Fruit fly (Drosophila melanogaster): Measurements from ENCODE around the gene CG3251.
A peak's percentile ranks its signal among the peaks of the same experiment; 100 is the strongest.

Gene CG3251

dm6 chr2L:4684361-4684760, 6.1 kb downstream of the CG3251 start, which contains the start of gene Elba1:
Elba1 (minus strand) TSS chr2L:4684461.
- TF ChIP-seq Hr96 (GFP tag; optimal IDR thresholded peaks at IDR 0.05) = no peak
- TF ChIP-seq kay (GFP tag; ENCODE audit: borderline replicate concordance) = no peak
- TF ChIP-seq CG11617 (GFP tag; optimal IDR thresholded peaks at IDR 0.05) = no peak
- TF ChIP-seq CG14711 (tag; optimal IDR thresholded peaks at IDR 0.05) = no peak
- no peak for TF ChIP-seq cnc (optimal IDR thresholded peaks at IDR 0.05)
- no peak for TF ChIP-seq tj (GFP tag; optimal IDR thresholded peaks at IDR 0.05)

- TF ChIP-seq CG7101 (tag; optimal IDR thresholded peaks at IDR 0.05) = no peak
- no peak for TF ChIP-seq CG7045 (GFP tag; optimal IDR thresholded peaks at IDR 0.05)
- TF ChIP-seq Hr96 (GFP tag; optimal IDR thresholded peaks at IDR 0.05) = no peak
- TF ChIP-seq Clk (GFP tag; optimal IDR thresholded peaks at IDR 0.05) = no peak
- no peak for TF ChIP-seq toe (GFP tag; optimal IDR thresholded peaks at IDR 0.05)
- no peak for TF ChIP-seq CG11617 (GFP tag; optimal IDR thresholded peaks at IDR 0.05)
- TF ChIP-seq cnc (optimal IDR thresholded peaks at IDR 0.05) = no peak
- no peak for TF ChIP-seq ovo (GFP tag; optimal IDR thresholded peaks at IDR 0.05)
- TF ChIP-seq cic (GFP tag; optimal IDR thresholded peaks at IDR 0.05) = no peak
Measured at dm6 chr2L:4682377-4682776, 8.1 kb downstream of the CG3251 start, which contains the start of gene CG11929. CG11929 (plus strand) TSS chr2L:4682677.

dm6 chr2L:4660932-4661331, 29.6 kb downstream of the CG3251 start:
- no peak for TF ChIP-seq Mnt (GFP tag; optimal IDR thresholded peaks at IDR 0.05)
- TF ChIP-seq kay (GFP tag; ENCODE audit: borderline replicate concordance) = peak; percentile 2
- no peak for TF ChIP-seq ovo (GFP tag; optimal IDR thresholded peaks at IDR 0.05)

dm6 chr2L:4650752-4651453, 39.6 kb downstream of the CG3251 start, which contains the start of gene CG3355:
CG3355 (plus strand) TSS chr2L:4651403.
- TF ChIP-seq Clk (GFP tag; optimal IDR thresholded peaks at IDR 0.05) (no peak), CG11617 (GFP tag; optimal IDR thresholded peaks at IDR 0.05) (no peak), CG33017 (tag; optimal IDR thresholded peaks at IDR 0.05) (no peak), CG5204 (GFP tag; optimal IDR thresholded peaks at IDR 0.05) (no peak)

dm6 chr2L:4648804-4649203, 41.7 kb downstream of the CG3251 start:
- TF ChIP-seq CG33017 (tag; optimal IDR thresholded peaks at IDR 0.05) = no peak
- no peak for TF ChIP-seq Hr96 (GFP tag; optimal IDR thresholded peaks at IDR 0.05)
- TF ChIP-seq bab1 (GFP tag; optimal IDR thresholded peaks at IDR 0.05) = no peak
- no peak for TF ChIP-seq cnc (optimal IDR thresholded peaks at IDR 0.05)

dm6 chr2L:4646751-4647150, 43.8 kb downstream of the CG3251 start, which contains the start of gene CG43798:
CG43798 (plus strand) TSS chr2L:4647051.
- TF ChIP-seq bab1 (GFP tag; optimal IDR thresholded peaks at IDR 0.05) (no peak), Hr96 (GFP tag; optimal IDR thresholded peaks at IDR 0.05) (no peak), cic (GFP tag; optimal IDR thresholded peaks at IDR 0.05) (no peak), ovo (GFP tag; optimal IDR thresholded peaks at IDR 0.05) (no peak), Crg-1 (GFP tag; optimal IDR thresholded peaks at IDR 0.05) (no peak), CG11617 (GFP tag; optimal IDR thresholded peaks at IDR 0.05) (no peak), Mnt (GFP tag; optimal IDR thresholded peaks at IDR 0.05) (no peak)

dm6 chr2L:4642672-4643071, 47.8 kb downstream of the CG3251 start, which contains the start of gene CG15635:
CG15635 (plus strand) TSS chr2L:4642972.
- TF ChIP-seq Clk (GFP tag; optimal IDR thresholded peaks at IDR 0.05) (no peak), cnc (optimal IDR thresholded peaks at IDR 0.05) (no peak), kay (GFP tag; ENCODE audit: borderline replicate concordance) (no peak), bab1 (GFP tag; optimal IDR thresholded peaks at IDR 0.05) (no peak), CG12768 (GFP tag; optimal IDR thresholded peaks at IDR 0.05) (no peak), toe (GFP tag; optimal IDR thresholded peaks at IDR 0.05) (no peak), Hr96 (GFP tag; optimal IDR thresholded peaks at IDR 0.05) (no peak), CG1620 (GFP tag; optimal IDR thresholded peaks at IDR 0.05) (no peak), pad (GFP tag; optimal IDR thresholded peaks at IDR 0.05) (no peak), CG14711 (tag; optimal IDR thresholded peaks at IDR 0.05) (no peak), Mnt (GFP tag; optimal IDR thresholded peaks at IDR 0.05) (no peak), cic (GFP tag; optimal IDR thresholded peaks at IDR 0.05) (no peak), CG5204 (GFP tag; optimal IDR thresholded peaks at IDR 0.05) (no peak), Crg-1 (GFP tag; optimal IDR thresholded peaks at IDR 0.05) (no peak)

dm6 chr2L:4640996-4641395, 49.5 kb downstream of the CG3251 start, which contains the start of gene BG642163:
BG642163 (plus strand) TSS chr2L:4641296.
- no peak for TF ChIP-seq Crg-1 (GFP tag; optimal IDR thresholded peaks at IDR 0.05)
- TF ChIP-seq cnc (optimal IDR thresholded peaks at IDR 0.05) = no peak
- no peak for TF ChIP-seq CG12768 (GFP tag; optimal IDR thresholded peaks at IDR 0.05)
- TF ChIP-seq tj (GFP tag; optimal IDR thresholded peaks at IDR 0.05) = no peak
- TF ChIP-seq CG14711 (tag; optimal IDR thresholded peaks at IDR 0.05) = no peak
- TF ChIP-seq toe (GFP tag; optimal IDR thresholded peaks at IDR 0.05) = no peak
- TF ChIP-seq Clk (GFP tag; optimal IDR thresholded peaks at IDR 0.05) = no peak
- no peak for TF ChIP-seq kay (GFP tag; ENCODE audit: borderline replicate concordance)
- no peak for TF ChIP-seq pad (GFP tag; optimal IDR thresholded peaks at IDR 0.05)
- TF ChIP-seq bab1 (GFP tag; optimal IDR thresholded peaks at IDR 0.05) = no peak
- no peak for TF ChIP-seq Hr96 (GFP tag; optimal IDR thresholded peaks at IDR 0.05)
- TF ChIP-seq Mnt (GFP tag; optimal IDR thresholded peaks at IDR 0.05) = no peak
- no peak for TF ChIP-seq CG11617 (GFP tag; optimal IDR thresholded peaks at IDR 0.05)
- TF ChIP-seq CG33017 (tag; optimal IDR thresholded peaks at IDR 0.05) = no peak
- no peak for TF ChIP-seq CG1620 (GFP tag; optimal IDR thresholded peaks at IDR 0.05)
- TF ChIP-seq CG5204 (GFP tag; optimal IDR thresholded peaks at IDR 0.05) = no peak

Measured in whole organism, adult.